Fruit fly (Drosophila melanogaster): ENCODE measurements around the gene Ddr.

Gene Ddr

DNA sequence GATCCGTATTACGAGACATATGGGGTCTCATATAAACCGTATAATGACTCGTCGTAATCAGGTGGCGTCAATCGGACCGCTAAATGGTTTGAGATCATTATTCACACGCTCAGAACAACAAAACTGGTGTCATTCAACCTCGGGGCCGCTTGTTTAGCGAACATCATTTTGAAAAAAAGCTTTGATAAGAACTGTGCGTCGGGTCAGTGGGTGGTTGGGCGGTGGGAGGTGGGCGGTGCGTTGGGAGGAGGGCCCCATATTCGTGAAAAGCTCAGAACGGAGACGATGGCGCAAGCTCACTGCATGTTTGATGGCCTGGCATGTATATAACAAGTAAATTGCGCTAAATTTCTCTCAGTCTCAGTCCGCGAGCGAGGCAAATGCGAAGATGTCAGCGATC is 2.6 kb downstream of the Ddr start, which contains the start of gene AANATL2:
Gene AANATL2, plus strand, starts transcription at position 372 of the 400 bp plus-strand sequence.
- TF ChIP-seq usp (GFP tag; optimal IDR thresholded peaks at IDR 0.05), result no peak
- TF ChIP-seq pan (optimal IDR thresholded peaks at IDR 0.05), result no peak
- no peak for TF ChIP-seq Jra (GFP tag; optimal IDR thresholded peaks at IDR 0.05)
- TF ChIP-seq h (GFP tag; optimal IDR thresholded peaks at IDR 0.05), result no peak
- no peak for TF ChIP-seq Hr83 (GFP tag; optimal IDR thresholded peaks at IDR 0.05; ENCODE audit: poor library complexity, severe bottlenecking)
- no peak for TF ChIP-seq br (GFP tag; optimal IDR thresholded peaks at IDR 0.05)
- no peak for TF ChIP-seq sage (GFP tag; optimal IDR thresholded peaks at IDR 0.05)
- TF ChIP-seq ey (GFP tag; optimal IDR thresholded peaks at IDR 0.05), result no peak
- TF ChIP-seq CG32264 (GFP tag; optimal IDR thresholded peaks at IDR 0.05), result no peak
- no peak for TF ChIP-seq sv (GFP tag; optimal IDR thresholded peaks at IDR 0.05)
- TF ChIP-seq woc (GFP tag; optimal IDR thresholded peaks at IDR 0.05), result no peak
- no peak for TF ChIP-seq Dif (GFP tag; optimal IDR thresholded peaks at IDR 0.05; ENCODE audit: partially characterized antibody)
- no peak for TF ChIP-seq dsf (GFP tag; optimal IDR thresholded peaks at IDR 0.05; ENCODE audit: borderline replicate concordance)
- no peak for TF ChIP-seq Myc (optimal IDR thresholded peaks at IDR 0.05)

DNA sequence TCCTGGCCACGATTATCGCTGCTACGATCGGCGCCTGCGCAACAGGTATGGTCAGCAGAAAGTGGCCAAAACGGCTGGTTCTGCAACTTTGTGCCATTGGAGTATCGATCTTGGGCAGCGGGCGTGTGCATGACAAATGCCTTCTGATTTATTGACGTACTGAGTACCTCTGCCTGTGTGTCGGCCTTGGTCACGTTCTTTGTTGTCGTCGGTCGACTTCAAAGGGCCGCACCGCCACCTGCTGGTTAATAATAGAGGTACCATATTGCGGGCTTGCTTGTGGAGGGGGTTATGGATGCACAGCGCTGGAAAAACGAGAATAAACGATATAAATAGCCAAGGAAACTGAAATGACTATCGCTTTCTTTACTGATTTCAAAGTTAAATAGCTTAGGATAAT is 6.7 kb downstream of the Ddr start:
- no peak for TF ChIP-seq h (GFP tag; optimal IDR thresholded peaks at IDR 0.05)
- TF ChIP-seq HLH106 (tag; optimal IDR thresholded peaks at IDR 0.05), result no peak
- TF ChIP-seq dmrt93B (GFP tag; optimal IDR thresholded peaks at IDR 0.05), result no peak
- no peak for TF ChIP-seq Sp1 (GFP tag; optimal IDR thresholded peaks at IDR 0.05)
- TF ChIP-seq ey (GFP tag; optimal IDR thresholded peaks at IDR 0.05), result no peak
- TF ChIP-seq lola (GFP tag; optimal IDR thresholded peaks at IDR 0.05), result no peak
- no peak for TF ChIP-seq woc (GFP tag; optimal IDR thresholded peaks at IDR 0.05)
- TF ChIP-seq Hr83 (GFP tag; optimal IDR thresholded peaks at IDR 0.05; ENCODE audit: poor library complexity, severe bottlenecking), result no peak
- no peak for TF ChIP-seq Rel (GFP tag; optimal IDR thresholded peaks at IDR 0.05)
- no peak for TF ChIP-seq Rel (tag; optimal IDR thresholded peaks at IDR 0.05)
- no peak for TF ChIP-seq Dfd (GFP tag; optimal IDR thresholded peaks at IDR 0.05)
- no peak for TF ChIP-seq CG9705 (GFP tag; optimal IDR thresholded peaks at IDR 0.05)
- TF ChIP-seq Jra (GFP tag; optimal IDR thresholded peaks at IDR 0.05), result no peak
- no peak for TF ChIP-seq rgr (GFP tag; optimal IDR thresholded peaks at IDR 0.05)

DNA sequence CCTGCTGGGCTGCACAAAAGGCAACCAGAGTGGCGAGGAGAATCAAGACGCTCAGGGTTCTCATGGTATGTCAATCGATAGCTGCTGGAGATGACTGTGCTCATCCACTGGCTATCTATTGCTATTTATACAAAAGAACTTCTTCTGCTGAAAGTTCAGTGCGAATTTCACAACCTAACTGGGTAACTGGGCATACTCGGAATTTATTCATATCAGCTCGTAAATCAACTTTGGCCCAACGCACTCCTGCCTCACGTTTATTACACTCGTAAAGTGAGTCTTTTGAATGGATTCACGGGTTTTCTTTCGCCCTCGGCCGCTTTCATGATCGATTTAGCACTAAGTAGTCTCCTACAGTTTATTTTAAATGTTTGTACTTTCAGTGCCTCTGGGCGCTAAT is 11.5 kb downstream of the Ddr start, which contains the start of gene CG13983:
Gene CG13983, minus strand, starts transcription at position 101 of the 400 bp plus-strand sequence.
- no peak for TF ChIP-seq usp (GFP tag; optimal IDR thresholded peaks at IDR 0.05)
- TF ChIP-seq h (GFP tag; optimal IDR thresholded peaks at IDR 0.05), result no peak
- no peak for TF ChIP-seq foxo (GFP tag; optimal IDR thresholded peaks at IDR 0.05)
- no peak for TF ChIP-seq CrebA (GFP tag; optimal IDR thresholded peaks at IDR 0.05; ENCODE audit: borderline replicate concordance)
- no peak for TF ChIP-seq Dif (GFP tag; optimal IDR thresholded peaks at IDR 0.05; ENCODE audit: partially characterized antibody)
- no peak for TF ChIP-seq Hnf4 (GFP tag; optimal IDR thresholded peaks at IDR 0.05)
- TF ChIP-seq dl (GFP tag; optimal IDR thresholded peaks at IDR 0.05; ENCODE audit: insufficient read depth in 1 of 2, partially characterized antibody in 2 of 2), result no peak
- TF ChIP-seq lola (GFP tag; optimal IDR thresholded peaks at IDR 0.05), result no peak
- TF ChIP-seq CG32264 (GFP tag; optimal IDR thresholded peaks at IDR 0.05), result no peak
- no peak for TF ChIP-seq sage (GFP tag; optimal IDR thresholded peaks at IDR 0.05)
- TF ChIP-seq Hr83 (GFP tag; optimal IDR thresholded peaks at IDR 0.05; ENCODE audit: poor library complexity, severe bottlenecking), result no peak
- no peak for TF ChIP-seq dmrt93B (GFP tag; optimal IDR thresholded peaks at IDR 0.05)
- TF ChIP-seq jim (GFP tag; optimal IDR thresholded peaks at IDR 0.05), result no peak

DNA sequence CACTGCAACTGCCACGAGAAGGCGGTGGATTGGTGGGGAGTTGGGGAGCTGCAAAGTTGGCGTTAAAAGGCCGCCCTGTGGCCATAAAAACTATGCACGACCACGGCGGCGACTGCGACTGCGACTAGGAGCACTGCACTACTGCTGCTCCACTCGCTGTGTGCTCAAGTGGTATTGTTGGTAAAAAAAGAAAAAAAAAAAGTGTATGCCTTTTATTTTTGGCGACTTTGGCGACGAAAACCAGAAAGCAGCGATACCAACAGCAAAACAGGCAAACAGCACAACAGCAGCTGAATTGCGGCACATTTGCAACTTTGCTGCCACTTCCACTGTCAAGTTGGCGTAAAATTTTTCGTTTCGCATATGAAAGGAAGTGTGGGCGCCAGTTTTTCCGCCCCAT is 18.5 kb downstream of the Ddr start:
- no peak for TF ChIP-seq CrebA (GFP tag; optimal IDR thresholded peaks at IDR 0.05; ENCODE audit: borderline replicate concordance)
- no peak for TF ChIP-seq N (GFP tag; optimal IDR thresholded peaks at IDR 0.05)
- TF ChIP-seq dsf (GFP tag; optimal IDR thresholded peaks at IDR 0.05; ENCODE audit: borderline replicate concordance), result no peak
- TF ChIP-seq CG9705 (GFP tag; optimal IDR thresholded peaks at IDR 0.05), result no peak
- TF ChIP-seq h (GFP tag; optimal IDR thresholded peaks at IDR 0.05), result no peak
- TF ChIP-seq sage (GFP tag; optimal IDR thresholded peaks at IDR 0.05), result no peak
- TF ChIP-seq brk (GFP tag; optimal IDR thresholded peaks at IDR 0.05), result no peak
- no peak for TF ChIP-seq lola (GFP tag; optimal IDR thresholded peaks at IDR 0.05)
- no peak for TF ChIP-seq CG32264 (GFP tag; optimal IDR thresholded peaks at IDR 0.05)
- no peak for TF ChIP-seq dl (GFP tag; optimal IDR thresholded peaks at IDR 0.05; ENCODE audit: insufficient read depth in 1 of 2, partially characterized antibody in 2 of 2)
- no peak for TF ChIP-seq Hr78 (GFP tag; optimal IDR thresholded peaks at IDR 0.05)
- TF ChIP-seq OdsH (GFP tag; optimal IDR thresholded peaks at IDR 0.05), result no peak
- no peak for TF ChIP-seq tai (GFP tag; optimal IDR thresholded peaks at IDR 0.05)
- TF ChIP-seq rgr (GFP tag; optimal IDR thresholded peaks at IDR 0.05), result no peak
- TF ChIP-seq Rel (GFP tag; optimal IDR thresholded peaks at IDR 0.05), result no peak
- no peak for TF ChIP-seq Rel (tag; optimal IDR thresholded peaks at IDR 0.05)
- TF ChIP-seq Sp1 (GFP tag; optimal IDR thresholded peaks at IDR 0.05), result no peak
- no peak for TF ChIP-seq psq (GFP tag; optimal IDR thresholded peaks at IDR 0.05)

Data from whole organism, wandering third instar larva.